Worm (Caenorhabditis elegans): ENCODE data around the gene mrpl-42.

ce11 chrIV:9070188-9070587 lies 24.1 kb downstream of the mrpl-42 start:
- TF ChIP-seq unc-62 (GFP tag; optimal IDR thresholded peaks at IDR 0.05 in 1 of 2) (no peak), unc-62 (tag; optimal IDR thresholded peaks at IDR 0.05) (no peak), snpc-4 (tag; optimal IDR thresholded peaks at IDR 0.05) (no peak), egl-43 (GFP tag; IDR thresholded peaks at IDR 0.05) (no peak), ZK546.5 (tag; optimal IDR thresholded peaks at IDR 0.05) (no peak), lin-39 (tag; optimal IDR thresholded peaks at IDR 0.05) (no peak), ama-1 (optimal IDR thresholded peaks at IDR 0.05) (no peak)

Measured in whole organism, L4 larva.